Worm (Caenorhabditis elegans): Measurements from ENCODE around the gene pgph-3.

- no peak for TF ChIP-seq nhr-11 (tag; optimal IDR thresholded peaks at IDR 0.05)
- TF ChIP-seq hlh-17 (GFP tag; optimal IDR thresholded peaks at IDR 0.05; ENCODE audit: borderline replicate concordance), result no peak
- TF ChIP-seq irx-1 (tag; optimal IDR thresholded peaks at IDR 0.05), result no peak
- TF ChIP-seq ceh-82 (tag; optimal IDR thresholded peaks at IDR 0.05), result no peak
- no peak for TF ChIP-seq tlp-1 (tag; optimal IDR thresholded peaks at IDR 0.05)
Measured at ce11 chrV:5726463-5726862, 37.2 kb downstream of the pgph-3 start, which contains the start of gene K09H11.4.

Measured in whole organism, L1 larva.